Worm (Caenorhabditis elegans): ENCODE measurements around the gene slc-25A18.2.

Gene slc-25A18.2

DNA sequence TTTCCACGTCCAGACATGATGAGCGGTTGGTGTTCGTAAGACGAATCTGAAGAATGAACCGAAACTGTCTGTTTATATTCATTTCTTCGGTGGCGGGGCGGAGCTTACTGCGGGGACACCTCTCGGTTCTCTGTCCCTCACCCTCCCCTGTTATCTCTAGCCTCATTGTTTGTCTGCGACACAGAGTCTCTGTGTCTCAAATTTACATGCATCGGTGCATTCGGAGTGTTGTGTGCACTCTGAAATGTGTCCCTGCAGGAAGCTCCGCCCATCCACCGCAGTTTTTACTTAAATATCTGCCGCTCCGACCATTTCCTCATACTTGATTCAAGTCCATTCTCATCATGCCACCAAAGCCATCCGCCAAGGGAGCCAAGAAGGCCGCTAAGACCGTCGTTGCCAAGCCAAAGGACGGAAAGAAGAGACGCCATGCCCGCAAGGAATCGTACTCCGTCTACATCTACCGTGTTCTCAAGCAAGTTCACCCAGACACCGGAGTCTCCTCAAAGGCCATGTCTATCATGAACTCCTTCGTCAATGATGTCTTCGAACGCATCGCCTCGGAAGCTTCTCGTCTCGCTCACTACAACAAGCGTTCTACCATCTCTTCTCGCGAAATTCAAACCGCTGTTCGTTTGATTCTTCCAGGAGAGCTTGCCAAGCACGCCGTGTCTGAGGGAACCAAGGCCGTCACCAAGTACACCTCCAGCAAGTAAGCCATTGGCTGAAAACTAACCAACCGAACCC, 11.5 kb downstream of the slc-25A18.2 start, which contains the start of the genes his-61 and his-62 (continued):
- no peak for TF ChIP-seq elt-3 (tag; optimal IDR thresholded peaks at IDR 0.05)
- TF ChIP-seq ceh-82 (tag; optimal IDR thresholded peaks at IDR 0.05), result peak in 2 of 3 experiments; percentile 23 to 42
- no peak for TF ChIP-seq fkh-10 (GFP tag; optimal IDR thresholded peaks at IDR 0.05)
- TF ChIP-seq irx-1 (tag; optimal IDR thresholded peaks at IDR 0.05), result no peak
- no peak for TF ChIP-seq elt-2 (tag; optimal IDR thresholded peaks at IDR 0.05)
- TF ChIP-seq unc-130 (tag; optimal IDR thresholded peaks at IDR 0.05), result no peak
- no peak for TF ChIP-seq lin-39 (tag; optimal IDR thresholded peaks at IDR 0.05)
- no peak for TF ChIP-seq unc-98 (GFP tag; IDR thresholded peaks at IDR 0.05)

DNA sequence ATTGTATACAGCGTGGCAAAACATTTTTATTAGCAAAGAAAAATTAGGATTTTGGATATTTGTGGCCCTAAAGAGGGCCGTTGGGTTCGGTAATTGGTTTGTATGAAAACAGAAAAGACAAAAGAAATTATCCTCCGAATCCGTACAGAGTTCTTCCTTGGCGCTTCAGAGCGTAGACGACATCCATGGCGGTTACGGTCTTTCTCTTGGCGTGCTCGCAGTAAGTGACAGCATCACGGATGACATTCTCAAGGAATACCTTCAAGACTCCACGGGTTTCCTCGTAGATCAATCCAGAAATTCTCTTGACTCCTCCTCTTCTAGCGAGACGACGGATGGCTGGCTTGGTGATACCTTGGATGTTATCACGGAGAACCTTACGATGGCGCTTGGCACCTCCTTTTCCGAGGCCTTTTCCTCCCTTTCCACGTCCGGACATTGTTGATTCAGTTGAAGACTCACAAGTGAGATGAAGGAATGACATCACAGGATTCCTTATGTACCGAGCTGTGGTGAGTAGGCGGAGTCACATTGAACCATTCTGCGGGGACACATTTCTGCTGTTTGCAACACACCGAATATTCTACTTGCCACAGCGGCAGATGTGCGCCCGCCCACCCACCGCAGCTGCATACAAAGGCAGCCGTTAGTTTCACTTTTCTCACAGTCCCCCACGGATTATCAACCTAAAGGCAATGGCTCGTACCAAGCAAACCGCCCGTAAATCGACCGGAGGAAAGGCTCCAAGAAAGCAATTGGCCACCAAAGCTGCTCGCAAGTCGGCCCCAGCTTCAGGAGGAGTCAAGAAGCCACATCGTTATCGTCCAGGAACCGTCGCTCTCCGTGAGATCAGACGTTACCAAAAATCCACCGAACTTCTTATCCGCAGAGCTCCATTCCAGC, 13.0 kb downstream of the slc-25A18.2 start, which contains the start of the genes his-60 and his-59:
his-60 (minus strand) TSS at position 439 of the 903 bp plus-strand sequence.
his-59 (plus strand) TSS at position 696 of the 903 bp plus-strand sequence.
- TF ChIP-seq ama-1 (optimal IDR thresholded peaks at IDR 0.05) (no peak), ceh-82 (tag; optimal IDR thresholded peaks at IDR 0.05) (no peak), nhr-20 (tag; optimal IDR thresholded peaks at IDR 0.05) (peak; percentile 43), efl-1 (optimal IDR thresholded peaks at IDR 0.05) (peak; percentile 8 to 28), efl-1 (GFP tag; optimal IDR thresholded peaks at IDR 0.05 in 1 of 2) (no peak), mep-1 (tag; optimal IDR thresholded peaks at IDR 0.05) (peak; percentile 58), sox-4 (tag; optimal IDR thresholded peaks at IDR 0.05) (no peak), nhr-19 (GFP tag; conservative IDR thresholded peaks at IDR 0.05) (peak; percentile 41), C34B4.2 (tag; optimal IDR thresholded peaks at IDR 0.05) (no peak), nhr-90 (tag; optimal IDR thresholded peaks at IDR 0.05; ENCODE audit: poor library complexity) (peak; percentile 63), sup-37 (GFP tag; optimal IDR thresholded peaks at IDR 0.05) (no peak), swsn-7 (tag; optimal IDR thresholded peaks at IDR 0.05) (peak; percentile 68), alr-1 (tag; optimal IDR thresholded peaks at IDR 0.05; ENCODE audit: borderline replicate concordance) (no peak), nhr-76 (tag; optimal IDR thresholded peaks at IDR 0.05) (no peak), grh-1 (GFP tag; IDR thresholded peaks at IDR 0.05) (peak; percentile 47; the same call in 1 of the 2 replicates), xbp-1 (tag; optimal IDR thresholded peaks at IDR 0.05) (peak; percentile 19), lin-14 (GFP tag; optimal IDR thresholded peaks at IDR 0.05) (peak; percentile 67), unc-86 (tag; optimal IDR thresholded peaks at IDR 0.05) (peak; percentile 58), dpl-1 (GFP tag; optimal IDR thresholded peaks at IDR 0.05) (no peak), lin-13 (GFP tag; optimal IDR thresholded peaks at IDR 0.05) (no peak), blmp-1 (tag; optimal IDR thresholded peaks at IDR 0.05) (no peak), fkh-10 (GFP tag; optimal IDR thresholded peaks at IDR 0.05) (no peak), ceh-63 (GFP tag; optimal IDR thresholded peaks at IDR 0.05) (no peak), nhr-85 (tag) (peak; percentile 79), nhr-237 (tag; optimal IDR thresholded peaks at IDR 0.05) (no peak), tbx-2 (tag; optimal IDR thresholded peaks at IDR 0.05) (peak; percentile 47), ztf-11 (tag; optimal IDR thresholded peaks at IDR 0.05) (peak in 1 of 2 experiments; percentile 93), fkh-4 (tag; optimal IDR thresholded peaks at IDR 0.05; ENCODE audit: borderline replicate concordance) (no peak), nhr-28 (tag; optimal IDR thresholded peaks at IDR 0.05) (no peak), Y116A8C.19 (tag; optimal IDR thresholded peaks at IDR 0.05; ENCODE audit: borderline replicate concordance) (no peak), ceh-88 (GFP tag; IDR thresholded peaks at IDR 0.05) (0 out of 2 replicates have a peak, but pooled peaks have one; percentile 14), lin-39 (tag; optimal IDR thresholded peaks at IDR 0.05) (peak; percentile 36), nhr-11 (tag; optimal IDR thresholded peaks at IDR 0.05) (no peak), snu-23 (GFP tag; optimal IDR thresholded peaks at IDR 0.05) (peak; percentile 55), nhr-71 (tag; optimal IDR thresholded peaks at IDR 0.05) (peak; percentile 57), isw-1 (GFP tag; IDR thresholded peaks at IDR 0.05) (peak; percentile 7; the same call in 1 of the 2 replicates), sptf-1 (tag; optimal IDR thresholded peaks at IDR 0.05) (no peak), dsc-1 (tag; optimal IDR thresholded peaks at IDR 0.05) (no peak), irx-1 (tag; optimal IDR thresholded peaks at IDR 0.05) (no peak), efl-3 (GFP tag; optimal IDR thresholded peaks at IDR 0.05) (peak; percentile 70), aly-2 (tag; optimal IDR thresholded peaks at IDR 0.05) (no peak), egl-13 (tag; optimal IDR thresholded peaks at IDR 0.05) (no peak), mab-9 (GFP tag; IDR thresholded peaks at IDR 0.05) (no peak)

All from whole organism, L1 larva.